Worm (Caenorhabditis elegans) whole organism, late embryonic: ENCODE measurements around the gene R07A4.2.

ENCODE experiments used
- ama-1 ChIP-seq: fragments of 150-350 bp; optimal IDR thresholded peaks from 2 replicates; lab custom pipeline; 2014
- ceh-22 ChIP-seq: sonication (generic microtip); optimal IDR thresholded peaks from 2 replicates; lab custom pipeline; 2017; ENCODE audit warnings: missing biosample characterization, missing genetic modification characterization
- elt-2 ChIP-seq: sonication (generic microtip); optimal IDR thresholded peaks from 2 replicates; lab custom pipeline; 2016; ENCODE audit warnings: missing genetic modification reagents, missing genetic modification characterization, missing compliant biosample characterization
- unc-3 ChIP-seq, 2 experiments: fragments of 200-800 bp in 1 of 2; sonication (Bioruptor generic) in 1 of 2; sonication (generic microtip) in 1 of 2; conservative IDR thresholded peaks in 1 of 2; optimal IDR thresholded peaks in 1 of 2; 2 replicates each; pipeline versions ENCODE4 v1.3.6 to Lab custom; 2016 to 2022; ENCODE audit warnings: missing compliant biosample characterization in 2 of 2, missing genetic modification characterization in 2 of 2, missing genetic modification reagents in 1 of 2

DNA sequence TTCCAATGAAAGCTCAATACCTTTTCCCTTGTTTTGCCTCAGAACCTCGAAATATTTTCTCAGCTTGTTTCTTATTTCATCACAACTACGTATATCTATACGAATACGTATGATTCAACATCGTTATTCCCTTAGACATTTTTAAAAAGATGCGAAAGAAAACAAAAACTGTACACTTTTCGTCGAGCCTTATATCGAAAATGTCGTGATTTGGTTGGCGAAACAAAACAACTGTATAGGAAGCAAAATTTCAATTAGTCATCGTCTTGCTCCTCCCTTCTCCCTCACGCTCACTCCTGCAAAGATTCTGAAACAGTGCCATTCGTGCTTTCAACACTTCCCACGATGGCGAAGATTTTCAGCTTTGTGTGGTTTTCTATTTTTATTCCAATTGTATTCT, 40.9 kb upstream of the R07A4.2 start, which contains the start of gene ttr-14:
- no peak for TF ChIP-seq ceh-22 (tag; lab: Kevin White, UChicago)
- TF ChIP-seq elt-2 (tag; lab: Kevin White, UChicago) = no peak
- TF ChIP-seq unc-3 (GFP tag; conservative IDR thresholded peaks at IDR 0.05; lab: Robert Waterston, UW) = no peak
- TF ChIP-seq unc-3 (tag; optimal IDR thresholded peaks at IDR 0.05; lab: Kevin White, UChicago) = no peak
- no peak for TF ChIP-seq ama-1 (lab: Kevin White, UChicago)
